Fruit fly (Drosophila melanogaster): ENCODE measurements around the gene Mis12.

- TF ChIP-seq CG12768 (GFP tag; optimal IDR thresholded peaks at IDR 0.05) (no peak), Mnt (GFP tag; optimal IDR thresholded peaks at IDR 0.05) (no peak), Hr96 (GFP tag; optimal IDR thresholded peaks at IDR 0.05) (no peak)
These were observed 37.6 kb upstream of the Mis12 start for dm6 chr3L:7006421-7006820.
